Worm (Caenorhabditis elegans): ENCODE data around the gene cfim-2.

cfim-2 gene

ce11 chrIV:8973249-8973958 lies 47.3 kb downstream of the cfim-2 start, which contains the start of gene C53B4.3 (continued):
- peak; percentile 40 for TF ChIP-seq nhr-102 (tag; optimal IDR thresholded peaks at IDR 0.05)
- no peak for TF ChIP-seq zfp-2 (tag; optimal IDR thresholded peaks at IDR 0.05)
- peak; percentile 46 for TF ChIP-seq F49E8.2 (tag; optimal IDR thresholded peaks at IDR 0.05; ENCODE audit: borderline replicate concordance)
- TF ChIP-seq ctbp-1 (GFP tag; IDR thresholded peaks at IDR 0.05), result 0 out of 2 replicates have a peak, but pooled peaks have one; percentile 38
- no peak for TF ChIP-seq ceh-28 (tag; optimal IDR thresholded peaks at IDR 0.05)
- no peak for TF ChIP-seq ZK546.5 (tag; optimal IDR thresholded peaks at IDR 0.05)
- no peak for TF ChIP-seq D1046.2 (GFP tag; IDR thresholded peaks at IDR 0.05)
- no peak for TF ChIP-seq Y5F2A.4 (GFP tag; optimal IDR thresholded peaks at IDR 0.05)
- no peak for TF ChIP-seq nhr-237 (tag; optimal IDR thresholded peaks at IDR 0.05)
- no peak for TF ChIP-seq attf-4 (tag; optimal IDR thresholded peaks at IDR 0.05)
- TF ChIP-seq rbr-2 (tag; optimal IDR thresholded peaks at IDR 0.05), result peak; percentile 59
- TF ChIP-seq hmg-1.1 (GFP tag; IDR thresholded peaks at IDR 0.05), result no peak
- TF ChIP-seq zip-2 (tag; optimal IDR thresholded peaks at IDR 0.05), result no peak
- no peak for TF ChIP-seq sdz-12 (GFP tag; optimal IDR thresholded peaks at IDR 0.05)
- peak in 1 of 2 experiments; percentile 32 for TF ChIP-seq mdl-1 (tag; optimal IDR thresholded peaks at IDR 0.05)
- no peak for TF ChIP-seq unc-39 (tag; optimal IDR thresholded peaks at IDR 0.05)
- no peak for TF ChIP-seq zip-11 (GFP tag; IDR thresholded peaks at IDR 0.05)
- TF ChIP-seq arid-1 (GFP tag; conservative IDR thresholded peaks at IDR 0.05), result no peak
- no peak for TF ChIP-seq snpc-4 (tag; optimal IDR thresholded peaks at IDR 0.05)
- no peak for TF ChIP-seq pha-4 (GFP tag; IDR thresholded peaks at IDR 0.05)
- TF ChIP-seq pha-4 (tag; optimal IDR thresholded peaks at IDR 0.05), result peak; percentile 48
- TF ChIP-seq nhr-10 (tag; optimal IDR thresholded peaks at IDR 0.05), result no peak
- no peak for TF ChIP-seq ceh-32 (tag; optimal IDR thresholded peaks at IDR 0.05; ENCODE audit: poor library complexity)
- TF ChIP-seq madf-9 (GFP tag; conservative IDR thresholded peaks at IDR 0.05), result 0 out of 2 replicates have a peak, but pooled peaks have one; percentile 42
- no peak for TF ChIP-seq nhr-111 (GFP tag; optimal IDR thresholded peaks at IDR 0.05)
- TF ChIP-seq unc-62 (GFP tag; optimal IDR thresholded peaks at IDR 0.05 in 1 of 2), result no peak
- TF ChIP-seq unc-62 (tag; optimal IDR thresholded peaks at IDR 0.05), result no peak
- TF ChIP-seq unc-130 (GFP tag; optimal IDR thresholded peaks at IDR 0.05), result peak; percentile 85
- peak; percentile 44 for TF ChIP-seq hlh-11 (tag; optimal IDR thresholded peaks at IDR 0.05)
- no peak for TF ChIP-seq vab-7 (GFP tag; IDR thresholded peaks at IDR 0.05)
- TF ChIP-seq Y105C5A.15 (GFP tag; IDR thresholded peaks at IDR 0.05), result no peak
- TF ChIP-seq nhr-76 (tag; optimal IDR thresholded peaks at IDR 0.05), result no peak
- TF ChIP-seq daf-8 (GFP tag; IDR thresholded peaks at IDR 0.05), result no peak
- TF ChIP-seq nhr-77 (tag; optimal IDR thresholded peaks at IDR 0.05), result no peak
- peak; percentile 56 for TF ChIP-seq T20F7.1 (GFP tag; optimal IDR thresholded peaks at IDR 0.05)
- TF ChIP-seq saeg-2 (GFP tag; IDR thresholded peaks at IDR 0.05), result no peak
- no peak for TF ChIP-seq fos-1 (tag; optimal IDR thresholded peaks at IDR 0.05)
- TF ChIP-seq mdt-29 (GFP tag; IDR thresholded peaks at IDR 0.05), result no peak
- TF ChIP-seq R02D3.7 (tag; optimal IDR thresholded peaks at IDR 0.05), result no peak
- peak; percentile 64 for TF ChIP-seq dmd-6 (GFP tag; IDR thresholded peaks at IDR 0.05)
- TF ChIP-seq jun-1 (tag; optimal IDR thresholded peaks at IDR 0.05), result no peak
- TF ChIP-seq zfp-3 (GFP tag; conservative IDR thresholded peaks at IDR 0.05), result no peak
- TF ChIP-seq ama-1 (optimal IDR thresholded peaks at IDR 0.05), result no peak
- TF ChIP-seq nhr-42 (GFP tag; IDR thresholded peaks at IDR 0.05), result no peak
- no peak for TF ChIP-seq Y75B8A.6 (GFP tag; IDR thresholded peaks at IDR 0.05)
- TF ChIP-seq mxl-3 (GFP tag; optimal IDR thresholded peaks at IDR 0.05), result peak; percentile 14
- TF ChIP-seq lim-7 (GFP tag; IDR thresholded peaks at IDR 0.05), result no peak
- peak in 1 of 2 experiments; percentile 79 for TF ChIP-seq lsy-2 (tag; optimal IDR thresholded peaks at IDR 0.05)
- no peak for TF ChIP-seq F10B5.3 (tag; optimal IDR thresholded peaks at IDR 0.05)
- no peak for TF ChIP-seq ceh-44 (GFP tag; IDR thresholded peaks at IDR 0.05)
- TF ChIP-seq tag-97 (GFP tag; IDR thresholded peaks at IDR 0.05), result no peak
- TF ChIP-seq F26F4.8 (GFP tag; conservative IDR thresholded peaks at IDR 0.05), result no peak
